Worm (Caenorhabditis elegans) whole organism, young adult: ENCODE measurements around the gene paf-2.

Experiments used
- Y56A3A.18 ChIP-seq: fragments of 200-800 bp; sonication (Bioruptor generic); IDR thresholded peaks from 2 replicates; pipeline ENCODE4 v1.3.6; 2022; ENCODE audit warnings: missing genetic modification reagents, missing genetic modification characterization, missing compliant biosample characterization
- lin-26 ChIP-seq: fragments of 200-800 bp; sonication (Bioruptor generic); IDR thresholded peaks from 2 replicates; pipeline ENCODE4 v1.3.6; 2022; ENCODE audit warnings: missing genetic modification reagents, missing genetic modification characterization, missing compliant biosample characterization

DNA sequence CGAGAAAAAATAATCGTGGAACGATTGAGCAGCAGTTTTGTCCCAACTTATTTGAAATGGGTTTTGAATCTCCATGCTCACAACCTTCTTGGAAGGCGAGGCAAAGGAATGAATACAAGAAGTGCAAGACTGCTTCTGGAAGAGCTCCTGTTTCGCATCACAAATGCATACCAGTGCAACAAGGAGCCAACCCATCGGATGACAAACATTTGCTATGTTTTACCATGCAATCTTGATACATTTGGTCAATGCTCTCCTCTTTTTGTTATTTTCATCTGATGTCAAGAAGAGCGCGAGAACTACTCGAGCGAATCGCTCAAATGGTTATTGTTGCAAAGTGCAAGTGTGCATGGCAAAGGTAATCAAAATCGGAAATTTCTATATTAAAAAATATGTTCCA, 23.4 kb downstream of the paf-2 start, which contains the start of gene mec-18:
- TF ChIP-seq Y56A3A.18 (GFP tag; lab: Robert Waterston, UW) = no peak
- no peak for TF ChIP-seq lin-26 (GFP tag; lab: Robert Waterston, UW)
